Fruit fly (Drosophila melanogaster): ENCODE results near the gene Rab3-GAP.

The Rab3-GAP gene

DNA sequence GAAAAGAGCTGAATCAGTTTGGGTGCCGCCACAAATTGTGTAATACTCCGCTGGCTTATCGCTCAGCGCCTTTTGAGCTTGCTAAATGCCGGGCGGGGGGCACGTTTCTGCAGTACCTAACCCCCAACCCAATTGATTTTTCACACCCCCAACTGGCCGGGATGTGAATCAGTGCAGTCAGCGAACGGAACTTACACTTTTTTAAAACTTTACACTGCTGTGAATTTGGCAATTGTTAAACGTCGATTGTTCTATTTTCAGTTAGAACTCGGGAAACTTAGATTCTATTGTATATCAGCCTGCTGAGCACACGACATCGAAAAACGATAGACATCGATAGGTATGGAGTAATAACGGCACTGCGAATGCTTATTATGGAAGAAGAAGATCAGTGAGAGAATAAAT, 24.8 kb downstream of the Rab3-GAP start, which contains the start of gene Tom70:
Gene Tom70 (minus strand): TSS at position 335 of the 405 bp plus-strand sequence.
- TF ChIP-seq vri (GFP tag; optimal IDR thresholded peaks at IDR 0.05) (peak; percentile 97), CG34406 (GFP tag; optimal IDR thresholded peaks at IDR 0.05) (no peak), dsx (GFP tag; optimal IDR thresholded peaks at IDR 0.05; ENCODE audit: poor library complexity, severe bottlenecking) (peak; percentile 25), fd59A (GFP tag; optimal IDR thresholded peaks at IDR 0.05) (no peak), esn (GFP tag; optimal IDR thresholded peaks at IDR 0.05) (no peak), CG31627 (GFP tag; optimal IDR thresholded peaks at IDR 0.05) (no peak), Smox (GFP tag; optimal IDR thresholded peaks at IDR 0.05) (no peak), Eip93F (GFP tag; optimal IDR thresholded peaks at IDR 0.05) (no peak)

DNA sequence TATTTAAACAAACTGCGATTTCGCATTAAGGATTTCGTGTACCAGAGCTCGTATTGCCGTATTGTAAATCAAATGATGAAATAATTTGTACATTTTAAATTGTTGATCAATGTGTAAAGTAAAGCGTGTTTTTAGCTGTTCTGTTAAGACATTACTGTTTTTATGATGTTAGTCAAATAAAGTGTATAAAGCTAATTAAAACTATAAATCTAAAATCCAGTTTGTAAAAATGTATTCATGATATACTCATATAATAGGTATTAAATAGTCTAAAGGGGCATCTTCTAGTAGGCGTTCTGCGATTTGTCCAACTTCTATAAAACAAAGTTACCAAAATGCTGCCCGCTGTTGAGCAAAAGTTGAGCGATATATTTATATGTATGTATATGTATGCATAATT, 29.1 kb downstream of the Rab3-GAP start, which contains the start of gene CG18788:
Gene CG18788 (plus strand): TSS at position 301 of the 400 bp plus-strand sequence.
- TF ChIP-seq CG6792 (GFP tag; optimal IDR thresholded peaks at IDR 0.05) (no peak), CG6854 (GFP tag; optimal IDR thresholded peaks at IDR 0.05) (no peak), Blimp-1 (GFP tag; optimal IDR thresholded peaks at IDR 0.05) (no peak), esn (GFP tag; optimal IDR thresholded peaks at IDR 0.05) (no peak), CG11762 (GFP tag; optimal IDR thresholded peaks at IDR 0.05; ENCODE audit: insufficient read depth) (no peak), Sox14 (GFP tag; optimal IDR thresholded peaks at IDR 0.05) (no peak), lz (GFP tag; optimal IDR thresholded peaks at IDR 0.05) (no peak), fd85E (GFP tag; optimal IDR thresholded peaks at IDR 0.05) (no peak), CG7368 (GFP tag; optimal IDR thresholded peaks at IDR 0.05) (no peak)

DNA sequence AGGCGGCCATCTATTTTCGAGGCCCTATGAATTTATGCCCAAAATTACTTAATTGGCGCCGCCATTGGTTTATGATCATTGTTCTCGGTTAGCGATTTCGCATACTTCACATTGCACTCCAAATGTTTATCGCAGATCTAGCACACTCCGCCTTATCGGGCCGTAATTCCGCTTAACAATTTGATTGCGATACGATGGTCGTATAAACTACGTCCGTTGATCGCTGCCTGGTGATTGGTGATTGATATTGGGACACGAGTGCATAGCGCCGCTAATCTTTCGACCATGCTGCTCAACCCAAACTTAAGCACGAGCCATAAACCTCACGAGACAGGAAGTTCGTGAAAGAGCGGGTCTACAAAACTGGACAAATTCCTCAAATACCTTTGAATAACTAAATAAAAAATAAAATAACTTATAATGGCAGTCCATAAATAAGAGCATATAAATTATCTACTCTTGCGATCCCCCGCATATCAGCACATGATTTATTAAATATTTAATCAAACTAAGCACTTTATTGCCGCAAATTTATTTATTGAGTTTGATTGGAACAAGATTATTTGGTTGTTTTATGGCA, 32.3 kb downstream of the Rab3-GAP start:
- TF ChIP-seq vri (GFP tag; optimal IDR thresholded peaks at IDR 0.05), result peak; percentile 57
- no peak for TF ChIP-seq Sox15 (GFP tag; optimal IDR thresholded peaks at IDR 0.05)
- TF ChIP-seq svp (GFP tag), result peak; percentile 25
- peak; percentile 2 for TF ChIP-seq Eip93F (GFP tag; optimal IDR thresholded peaks at IDR 0.05)

DNA sequence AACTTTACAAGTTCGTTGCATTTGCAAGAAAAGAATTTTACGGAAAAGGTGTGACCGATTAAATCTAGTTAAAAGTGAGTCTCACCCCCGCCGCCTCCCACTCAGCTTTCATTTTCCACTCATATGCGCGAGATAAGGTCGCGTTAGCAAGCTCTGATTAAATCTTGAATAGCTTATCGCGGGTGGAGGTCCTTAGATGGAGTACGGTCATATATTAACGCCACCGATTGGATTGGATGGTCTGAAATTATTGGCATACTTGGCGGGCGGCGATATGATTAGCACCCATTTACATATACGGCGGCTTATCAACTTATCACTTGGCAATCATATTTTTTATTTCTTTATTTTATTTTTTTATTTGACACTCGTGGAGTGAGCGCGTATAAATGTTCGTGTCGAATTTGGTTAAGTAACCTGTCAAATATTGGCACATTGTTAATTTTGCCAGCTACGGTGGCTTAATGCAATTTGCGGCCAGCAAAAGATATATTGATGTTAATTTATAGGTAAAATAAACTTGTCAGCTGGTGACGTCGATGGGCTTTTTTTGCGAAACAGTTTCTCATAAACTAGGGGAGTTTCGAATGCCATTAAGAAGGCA, 33.3 kb downstream of the Rab3-GAP start:
- TF ChIP-seq Smox (GFP tag; optimal IDR thresholded peaks at IDR 0.05) (no peak), Ets21C (GFP tag; optimal IDR thresholded peaks at IDR 0.05) (no peak), CG7368 (GFP tag; optimal IDR thresholded peaks at IDR 0.05) (no peak), svp (GFP tag) (peak; percentile 84), Sox102F (GFP tag; optimal IDR thresholded peaks at IDR 0.05) (no peak), CG1621 (tag; optimal IDR thresholded peaks at IDR 0.05) (no peak), vri (GFP tag; optimal IDR thresholded peaks at IDR 0.05) (peak; percentile 66), Sox14 (GFP tag; optimal IDR thresholded peaks at IDR 0.05) (no peak), CG6163 (GFP tag; IDR thresholded peaks at IDR 0.05) (no peak), OdsH (GFP tag; optimal IDR thresholded peaks at IDR 0.05) (no peak), achi (GFP tag; optimal IDR thresholded peaks at IDR 0.05) (no peak), eg (GFP tag; IDR thresholded peaks at IDR 0.05) (no peak), CG3032 (tag; optimal IDR thresholded peaks at IDR 0.05) (no peak), Hr4 (GFP tag; optimal IDR thresholded peaks at IDR 0.05) (no peak), CG10669 (GFP tag; optimal IDR thresholded peaks at IDR 0.05) (no peak)

DNA sequence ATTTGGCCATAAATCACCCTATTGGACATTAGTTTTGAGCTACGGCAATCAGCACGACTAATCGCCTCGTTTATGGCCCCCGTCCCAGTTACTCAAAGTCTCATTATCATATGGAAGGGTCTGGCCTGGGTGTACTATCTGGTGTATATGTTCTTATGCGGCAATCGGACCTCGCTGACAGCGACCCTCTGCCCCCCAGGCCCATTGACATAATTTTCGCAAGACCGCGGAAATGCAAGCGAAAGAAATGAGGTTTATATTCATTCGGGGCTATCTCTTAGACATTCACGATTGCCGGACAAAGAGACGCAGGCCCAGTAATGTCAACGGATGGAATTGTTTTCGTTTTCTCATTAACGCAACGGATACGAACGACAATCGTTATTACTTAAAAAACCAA, 34.2 kb downstream of the Rab3-GAP start:
- TF ChIP-seq svp (GFP tag) (peak; percentile 99), Sox14 (GFP tag; optimal IDR thresholded peaks at IDR 0.05) (peak; percentile 41), Eip78C (GFP tag) (peak; percentile 10), vri (GFP tag; optimal IDR thresholded peaks at IDR 0.05) (peak; percentile 80), CG34406 (GFP tag; optimal IDR thresholded peaks at IDR 0.05) (no peak), CG7368 (GFP tag; optimal IDR thresholded peaks at IDR 0.05) (no peak)

DNA sequence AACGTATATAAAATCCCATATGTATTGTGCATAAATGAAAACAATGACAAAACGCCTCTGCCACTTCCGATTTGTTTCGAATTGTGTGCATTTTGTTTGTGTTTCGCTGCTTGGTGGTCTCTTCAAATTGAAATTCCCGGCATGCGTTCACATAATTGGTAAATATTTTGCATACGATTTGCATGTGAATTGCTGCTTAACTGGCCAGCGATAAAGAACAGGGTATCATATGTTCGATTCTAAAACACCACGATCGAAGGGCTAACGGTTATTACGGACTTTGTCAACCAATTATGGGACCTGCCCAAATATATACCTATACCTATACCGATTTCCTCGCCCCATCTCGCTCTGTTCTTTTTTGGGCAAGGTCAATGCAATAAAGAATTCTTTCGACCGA, 34.9 kb downstream of the Rab3-GAP start:
- no peak for TF ChIP-seq acj6 (GFP tag; optimal IDR thresholded peaks at IDR 0.05)
- TF ChIP-seq Met (GFP tag; optimal IDR thresholded peaks at IDR 0.05), result peak; percentile 22
- peak; percentile 67 for TF ChIP-seq svp (GFP tag)
- peak; percentile 2 for TF ChIP-seq topi (GFP tag; optimal IDR thresholded peaks at IDR 0.05)
- no peak for TF ChIP-seq lz (GFP tag; optimal IDR thresholded peaks at IDR 0.05)

Data from whole organism, prepupa.